Worm (Caenorhabditis elegans): ENCODE results near the gene mig-22.

- TF ChIP-seq F13H6.1 (tag; optimal IDR thresholded peaks at IDR 0.05) (peak; percentile 57), nfya-1 (tag; optimal IDR thresholded peaks at IDR 0.05) (peak; percentile 78)
Measured at ce11 chrIII:8767889-8768361, 783 bp upstream of the mig-22 start, which contains the start of gene mtss-1.
